Fruit fly (Drosophila melanogaster) Kc167 (cell line): ENCODE data around the gene mRpL1.

ENCODE experiments used
- Myc ChIP-seq: fragments of >200 bp; optimal IDR thresholded peaks from 2 replicates; lab custom pipeline; 2017; ENCODE audit warnings: missing external identifiers
- Sin3A ChIP-seq: fragments of >200 bp; optimal IDR thresholded peaks from 2 replicates; lab custom pipeline; 2018; ENCODE audit warnings: missing external identifiers
- h ChIP-seq: fragments of >200 bp; optimal IDR thresholded peaks from 3 replicates; lab custom pipeline; 2018; ENCODE audit warnings: missing external identifiers
- insv ChIP-seq: fragments of >200 bp; optimal IDR thresholded peaks from 3 replicates; lab custom pipeline; 2018; ENCODE audit warnings: missing external identifiers
- psq ChIP-seq: fragments of >200 bp; optimal IDR thresholded peaks from 2 replicates; lab custom pipeline; 2017; ENCODE audit warnings: missing external identifiers
- ttk ChIP-seq: sonication (Bioruptor generic); optimal IDR thresholded peaks from 2 replicates; lab custom pipeline; 2017; ENCODE audit warnings: missing external identifiers

mRpL1 gene

DNA sequence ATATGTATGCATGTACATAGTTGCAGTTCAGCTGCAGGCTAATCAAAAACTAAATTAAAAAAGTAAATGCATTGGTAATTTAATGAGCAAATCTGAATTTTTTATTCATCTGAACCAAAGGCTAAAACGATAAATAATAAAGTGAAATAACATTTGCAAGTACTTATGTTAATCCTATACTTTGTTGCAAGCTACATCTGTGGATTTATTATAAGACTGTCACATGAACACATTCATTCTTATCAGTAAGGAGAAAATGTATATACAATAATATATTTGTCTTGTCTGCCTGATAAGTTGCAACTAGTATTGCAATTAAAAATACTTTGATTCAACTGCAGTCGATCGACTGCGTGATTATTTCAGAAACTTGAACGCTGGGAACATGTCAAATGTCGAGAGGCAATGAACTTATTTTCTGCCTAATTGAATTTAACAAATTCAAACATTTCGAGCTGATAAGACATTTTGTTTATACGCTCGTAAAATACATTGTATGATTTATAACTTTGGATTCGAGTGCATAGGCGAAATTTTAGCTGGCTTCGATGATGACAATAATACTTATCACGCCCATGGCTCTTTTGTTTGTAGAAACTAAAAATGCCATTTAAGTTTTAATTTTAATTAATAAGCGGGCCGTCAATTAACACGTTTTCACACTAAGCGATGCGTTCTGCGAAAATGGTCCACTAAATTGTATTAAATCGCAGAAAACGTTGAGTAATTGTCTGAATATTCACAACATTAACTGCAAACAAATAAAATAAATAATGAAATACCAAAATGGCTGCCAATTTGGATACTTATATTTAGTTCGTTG, 26.9 kb downstream of the mRpL1 start:
- TF ChIP-seq insv (no peak), ttk (lab: Kevin White, UChicago) (no peak), Myc (lab: Kevin White, UChicago) (no peak), Sin3A (lab: Kevin White, UChicago) (no peak), h (lab: Kevin White, UChicago) (no peak), psq (lab: Kevin White, UChicago) (no peak)

DNA sequence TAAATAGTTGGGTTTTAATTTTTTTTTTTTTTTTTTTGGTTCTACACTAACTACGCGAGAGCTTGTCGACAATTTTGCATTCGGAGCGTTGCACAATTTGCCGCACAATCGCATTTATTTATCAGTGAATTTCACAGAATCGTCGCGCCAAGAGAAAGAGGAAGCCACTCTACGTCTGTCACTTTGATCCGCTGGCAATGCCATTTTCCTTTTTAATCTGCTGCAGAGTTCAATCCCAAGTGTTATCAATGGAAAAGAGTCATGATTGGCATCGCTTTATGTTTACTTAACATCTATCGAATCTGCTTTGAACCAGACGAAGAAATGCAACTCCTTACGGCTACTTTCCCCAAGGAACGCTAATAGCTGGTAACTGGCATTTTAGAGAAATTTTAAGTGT, 28.4 kb downstream of the mRpL1 start:
- TF ChIP-seq psq (lab: Kevin White, UChicago): no peak
- TF ChIP-seq Sin3A (lab: Kevin White, UChicago): no peak
- no peak for TF ChIP-seq h (lab: Kevin White, UChicago)
- TF ChIP-seq Myc (lab: Kevin White, UChicago): no peak
- TF ChIP-seq ttk (lab: Kevin White, UChicago): no peak
- no peak for TF ChIP-seq insv

DNA sequence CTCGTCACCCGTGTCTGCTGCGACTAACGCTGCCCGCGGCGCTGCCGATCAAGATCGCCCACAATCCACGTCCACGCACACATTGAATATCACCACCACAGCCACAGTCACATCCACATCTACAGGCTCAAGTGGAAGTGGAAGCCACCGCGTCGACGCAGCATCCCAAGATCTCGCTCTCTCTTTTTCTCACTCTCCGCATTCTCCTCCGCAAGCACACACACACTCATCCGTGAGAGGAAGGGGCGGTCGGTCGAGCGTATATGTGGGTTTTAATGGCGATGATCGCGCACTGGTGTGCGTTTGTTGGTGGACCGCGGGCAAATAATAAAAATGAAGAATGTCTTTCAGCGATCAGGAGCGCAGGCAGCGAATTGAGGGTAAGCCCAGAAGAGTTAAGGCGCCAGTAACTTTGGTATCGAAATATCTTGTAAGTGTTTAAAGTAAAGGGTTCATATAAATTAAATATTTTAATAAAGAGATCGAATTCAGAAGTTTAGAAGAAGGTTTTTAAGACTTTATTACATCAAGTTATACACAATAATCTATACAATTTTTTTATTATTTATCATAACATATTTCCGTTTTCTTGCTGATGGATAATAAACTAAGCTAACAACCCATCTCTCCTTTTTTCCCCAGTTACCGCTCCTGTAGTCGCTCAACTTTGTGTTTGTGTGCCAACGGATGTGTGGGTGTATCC, 32.7 kb downstream of the mRpL1 start, which contains the start of gene Poxm:
Poxm (minus strand) TSS at position 25 of the 703 bp plus-strand sequence.
- TF ChIP-seq psq (lab: Kevin White, UChicago): no peak
- no peak for TF ChIP-seq ttk (lab: Kevin White, UChicago)
- no peak for TF ChIP-seq Myc (lab: Kevin White, UChicago)
- no peak for TF ChIP-seq h (lab: Kevin White, UChicago)
- no peak for TF ChIP-seq insv
- no peak for TF ChIP-seq Sin3A (lab: Kevin White, UChicago)

DNA sequence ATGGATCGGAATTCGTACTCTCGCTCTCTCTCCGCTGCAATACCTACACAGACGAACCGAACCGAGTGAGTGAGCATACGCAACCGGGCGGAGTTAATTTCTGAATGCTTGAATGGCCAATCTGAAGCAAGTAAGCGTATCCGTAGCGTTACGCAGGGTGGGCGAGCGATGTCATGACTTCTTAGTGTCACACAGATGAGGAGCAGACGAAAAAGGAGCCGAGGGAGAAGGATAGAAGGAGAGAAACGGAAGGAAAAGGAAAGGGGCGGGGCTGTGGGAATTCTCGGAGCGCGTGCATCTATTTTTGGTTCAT, 33.2 kb downstream of the mRpL1 start:
- TF ChIP-seq insv (no peak), Sin3A (lab: Kevin White, UChicago) (no peak), h (lab: Kevin White, UChicago) (no peak), Myc (lab: Kevin White, UChicago) (no peak), psq (lab: Kevin White, UChicago) (no peak), ttk (lab: Kevin White, UChicago) (no peak)

DNA sequence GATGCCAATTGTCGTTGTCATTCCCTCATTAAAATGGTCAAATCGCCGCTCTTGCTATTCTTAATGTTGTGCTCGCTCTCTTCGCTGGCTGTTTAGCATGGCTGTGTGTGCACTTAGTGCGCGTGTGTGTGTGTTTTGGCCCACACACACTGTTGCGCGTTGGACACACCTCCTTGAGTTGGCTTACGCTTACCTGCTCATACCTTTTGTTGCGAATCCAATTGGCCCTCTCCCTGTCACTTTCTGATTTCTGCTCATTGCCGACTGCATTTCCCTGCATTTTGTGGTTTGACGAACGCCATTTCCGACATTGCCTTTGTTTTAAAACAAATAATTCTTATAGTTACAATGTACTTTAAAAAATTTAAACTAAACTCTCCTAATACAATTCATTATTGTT, 33.7 kb downstream of the mRpL1 start:
- TF ChIP-seq h (lab: Kevin White, UChicago): no peak
- no peak for TF ChIP-seq insv
- TF ChIP-seq psq (lab: Kevin White, UChicago): no peak
- no peak for TF ChIP-seq Myc (lab: Kevin White, UChicago)
- no peak for TF ChIP-seq ttk (lab: Kevin White, UChicago)
- TF ChIP-seq Sin3A (lab: Kevin White, UChicago): no peak

DNA sequence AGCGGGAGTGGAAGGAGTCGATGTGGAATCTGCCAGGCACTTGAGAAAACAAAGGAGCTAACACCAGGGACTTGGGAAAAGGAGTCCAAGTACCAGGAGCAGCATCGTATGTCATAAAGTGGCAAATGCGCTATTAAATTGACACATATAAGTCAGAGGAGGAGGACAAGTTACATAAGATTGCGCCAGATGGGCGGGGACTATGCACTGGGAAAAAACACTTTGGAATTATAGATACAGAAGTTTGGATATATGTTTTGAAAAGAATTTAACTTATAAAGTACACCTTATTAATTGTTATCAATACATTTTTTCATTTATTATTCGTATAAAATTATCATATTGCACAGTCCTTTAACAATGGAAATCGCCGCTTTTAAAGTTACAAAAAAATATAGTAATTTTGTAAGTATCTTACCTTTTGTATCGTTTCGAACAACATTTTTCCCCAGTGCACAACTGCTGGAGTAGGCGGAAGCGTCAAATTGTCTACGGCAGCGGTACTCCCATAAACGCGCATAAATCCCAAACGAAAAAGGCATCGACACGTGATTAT, 34.9 kb downstream of the mRpL1 start:
- no peak for TF ChIP-seq ttk (lab: Kevin White, UChicago)
- no peak for TF ChIP-seq insv
- no peak for TF ChIP-seq Myc (lab: Kevin White, UChicago)
- no peak for TF ChIP-seq Sin3A (lab: Kevin White, UChicago)
- no peak for TF ChIP-seq psq (lab: Kevin White, UChicago)
- no peak for TF ChIP-seq h (lab: Kevin White, UChicago)

DNA sequence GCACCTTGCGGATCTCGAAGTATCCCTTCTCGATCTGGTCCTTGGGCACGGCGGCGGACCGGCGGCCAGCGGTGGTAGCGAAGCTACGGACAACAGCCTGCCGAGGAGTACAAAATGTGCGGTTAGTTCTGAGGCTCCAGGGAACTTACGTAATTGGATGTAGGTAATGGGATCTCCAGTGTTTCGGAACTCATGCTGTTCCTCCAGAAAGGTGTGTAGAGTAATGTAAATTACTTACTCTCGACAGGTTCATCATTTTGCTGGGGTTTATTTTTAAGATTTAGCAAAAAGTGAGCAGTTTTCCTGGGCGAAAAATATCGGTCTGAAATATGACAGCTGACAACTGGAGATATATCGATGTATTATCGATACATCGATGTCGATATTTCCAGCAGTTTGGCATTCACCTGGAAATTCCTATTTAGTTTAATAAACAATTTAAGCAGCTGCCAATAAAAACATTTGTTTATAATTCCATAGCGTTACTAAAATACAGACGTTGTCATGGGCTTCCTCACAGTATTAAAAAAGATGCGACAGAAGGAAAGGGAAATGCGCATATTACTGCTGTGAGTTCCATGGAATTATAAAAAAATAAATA, 39.5 kb downstream of the mRpL1 start, which contains the start of the genes COX7A and Arl2:
COX7A (minus strand) TSS at position 369 of the 601 bp plus-strand sequence.
Arl2 (plus strand) TSS at position 426 of the 601 bp plus-strand sequence.
- TF ChIP-seq h (lab: Kevin White, UChicago) (no peak), Sin3A (lab: Kevin White, UChicago) (no peak), psq (lab: Kevin White, UChicago) (no peak), ttk (lab: Kevin White, UChicago) (no peak), Myc (lab: Kevin White, UChicago) (no peak), insv (no peak)

DNA sequence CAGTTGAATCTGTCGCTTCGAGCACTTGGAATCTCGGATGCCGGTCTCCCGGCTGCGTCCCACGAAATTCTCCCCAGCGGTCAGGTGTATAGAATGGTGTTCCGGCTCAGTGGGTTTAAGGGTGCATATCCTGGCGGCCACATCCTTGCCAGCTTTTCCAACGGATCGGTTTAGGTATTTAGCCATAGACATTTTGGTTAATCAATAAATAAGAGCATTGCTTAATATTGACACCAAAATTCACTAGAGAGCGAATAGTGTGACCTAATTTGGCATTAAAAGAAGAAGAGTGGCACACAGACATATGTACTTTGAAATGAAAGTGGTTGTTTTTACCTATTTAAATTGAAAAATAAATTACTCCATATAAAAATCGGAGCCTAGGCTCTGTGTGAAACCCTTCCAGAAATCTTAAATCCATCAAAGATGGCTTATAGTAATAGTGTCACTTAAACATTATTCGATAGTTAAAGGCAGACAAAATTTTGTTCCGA, 42.1 kb downstream of the mRpL1 start, which contains the start of the genes PNKP and COX7AL:
PNKP (minus strand) TSS at position 266 of the 494 bp plus-strand sequence.
COX7AL (plus strand) TSS at position 419 of the 494 bp plus-strand sequence.
- TF ChIP-seq psq (lab: Kevin White, UChicago): no peak
- no peak for TF ChIP-seq Myc (lab: Kevin White, UChicago)
- TF ChIP-seq ttk (lab: Kevin White, UChicago): no peak
- no peak for TF ChIP-seq h (lab: Kevin White, UChicago)
- no peak for TF ChIP-seq Sin3A (lab: Kevin White, UChicago)
- no peak for TF ChIP-seq insv

DNA sequence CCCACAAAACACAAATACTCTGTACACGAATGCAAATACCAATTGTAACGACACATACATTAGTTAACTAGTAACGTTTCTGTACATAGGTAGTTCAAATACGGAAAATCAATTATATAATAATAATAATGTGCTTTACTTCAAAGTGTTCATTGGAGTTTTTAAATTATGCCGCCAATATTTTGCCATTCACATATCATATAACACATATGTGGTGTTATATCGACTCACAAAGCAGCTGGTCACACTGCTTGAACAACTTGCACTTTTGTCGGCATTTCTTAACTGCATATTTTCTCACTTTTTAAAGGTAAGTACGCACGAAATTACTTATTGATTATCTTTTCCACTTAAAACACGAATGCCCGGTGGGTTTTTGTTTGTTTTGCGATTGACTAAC, 42.9 kb downstream of the mRpL1 start, which contains the start of gene DppIII:
DppIII (plus strand) TSS at position 227 of the 400 bp plus-strand sequence.
- no peak for TF ChIP-seq h (lab: Kevin White, UChicago)
- no peak for TF ChIP-seq psq (lab: Kevin White, UChicago)
- TF ChIP-seq ttk (lab: Kevin White, UChicago): no peak
- TF ChIP-seq Myc (lab: Kevin White, UChicago): no peak
- no peak for TF ChIP-seq Sin3A (lab: Kevin White, UChicago)
- TF ChIP-seq insv: no peak

DNA sequence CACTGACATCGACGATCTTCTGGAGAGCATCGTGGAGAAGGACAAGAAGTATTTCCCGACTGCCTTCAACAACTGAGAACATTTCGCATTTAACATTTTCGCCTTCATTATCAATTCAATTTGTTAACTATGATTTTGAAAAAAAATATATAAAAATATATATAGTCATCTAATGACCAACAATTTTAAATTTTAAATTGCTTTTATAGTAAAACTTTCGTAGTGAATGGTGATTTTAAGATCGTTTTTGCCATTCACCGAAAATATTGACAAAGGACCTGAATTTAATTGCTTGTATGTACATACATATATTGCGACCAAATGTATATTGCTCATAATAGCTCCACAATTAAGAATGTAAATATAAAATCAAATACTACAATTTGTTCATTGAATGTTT, 46.0 kb downstream of the mRpL1 start, which contains the start of gene CG7352:
CG7352 (plus strand) TSS at position 301 of the 400 bp plus-strand sequence.
- no peak for TF ChIP-seq ttk (lab: Kevin White, UChicago)

DNA sequence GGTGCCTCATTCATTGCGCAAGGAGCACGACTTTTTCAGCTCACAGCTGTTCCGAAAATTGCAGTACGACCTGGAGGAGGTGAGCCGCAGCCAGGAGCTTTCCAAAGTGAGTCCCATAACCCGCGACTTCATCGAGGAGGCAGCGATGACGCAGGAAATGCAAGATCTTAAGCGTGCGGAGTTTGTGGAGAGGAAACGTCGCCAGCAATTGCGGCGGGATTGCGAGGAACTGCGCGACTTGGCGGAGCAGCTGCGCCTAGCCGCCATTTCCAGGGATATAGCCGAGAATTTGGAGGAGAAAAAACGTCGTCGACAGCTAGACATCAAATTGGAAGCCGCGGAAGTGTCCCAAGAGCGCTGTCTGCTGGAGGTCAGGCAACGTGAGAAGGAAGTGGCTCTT, 46.6 kb downstream of the mRpL1 start:
- no peak for TF ChIP-seq ttk (lab: Kevin White, UChicago)
- TF ChIP-seq insv: no peak
- TF ChIP-seq Sin3A (lab: Kevin White, UChicago): no peak
- TF ChIP-seq Myc (lab: Kevin White, UChicago): no peak
- no peak for TF ChIP-seq h (lab: Kevin White, UChicago)
- TF ChIP-seq psq (lab: Kevin White, UChicago): no peak
